Fruit fly (Drosophila melanogaster): ENCODE results near the gene Cog4.

The Cog4 gene

dm6 chr2L:10442048-10442790, 46.2 kb downstream of the Cog4 start, which contains the start of gene loh (continued):
- no peak for TF ChIP-seq CG2875 (GFP tag; optimal IDR thresholded peaks at IDR 0.05)
- TF ChIP-seq Mad (GFP tag; optimal IDR thresholded peaks at IDR 0.05): no peak
- no peak for TF ChIP-seq toy (GFP tag; IDR thresholded peaks at IDR 0.05)
- no peak for TF ChIP-seq crp (GFP tag; optimal IDR thresholded peaks at IDR 0.05)
- no peak for TF ChIP-seq CG10654 (GFP tag; optimal IDR thresholded peaks at IDR 0.05)
- peak; percentile 85 for TF ChIP-seq Sox100B (GFP tag; optimal IDR thresholded peaks at IDR 0.05)
- peak; percentile 48 for TF ChIP-seq sug (tag; optimal IDR thresholded peaks at IDR 0.05)
- no peak; the same call in 1 of the 3 replicates for TF ChIP-seq dysf (GFP tag; IDR thresholded peaks at IDR 0.05)
- peak; percentile 81 for TF ChIP-seq nmo (GFP tag; optimal IDR thresholded peaks at IDR 0.05)
- TF ChIP-seq Med (GFP tag): peak; percentile 66
- TF ChIP-seq CG10959 (GFP tag; IDR thresholded peaks at IDR 0.05): no peak
- TF ChIP-seq tgo (GFP tag; IDR thresholded peaks at IDR 0.05): no peak
- no peak for TF ChIP-seq CG10462 (GFP tag; optimal IDR thresholded peaks at IDR 0.05)
- TF ChIP-seq E2f1 (GFP tag; IDR thresholded peaks at IDR 0.05): peak; percentile 17; the same call in 1 of the 2 replicates
- no peak for TF ChIP-seq Dip3 (GFP tag; optimal IDR thresholded peaks at IDR 0.05)
- TF ChIP-seq odd (GFP tag; optimal IDR thresholded peaks at IDR 0.05): peak; percentile 39
- TF ChIP-seq vfl (GFP tag; optimal IDR thresholded peaks at IDR 0.05): no peak
- TF ChIP-seq Xbp1 (GFP tag; optimal IDR thresholded peaks at IDR 0.05): peak; percentile 46
- TF ChIP-seq cato (GFP tag; optimal IDR thresholded peaks at IDR 0.05; ENCODE audit: borderline replicate concordance): peak; percentile 21
- TF ChIP-seq C15 (GFP tag; IDR thresholded peaks at IDR 0.05): no peak
- TF ChIP-seq CG1529 (GFP tag; optimal IDR thresholded peaks at IDR 0.05): peak; percentile 18
- TF ChIP-seq Hmx (GFP tag; optimal IDR thresholded peaks at IDR 0.05): peak; percentile 2
- peak; percentile 24 for TF ChIP-seq CG12769 (tag; optimal IDR thresholded peaks at IDR 0.05)
- no peak for TF ChIP-seq CG2889 (GFP tag; IDR thresholded peaks at IDR 0.05)
- TF ChIP-seq dan (GFP tag; IDR thresholded peaks at IDR 0.05): no peak
- no peak for TF ChIP-seq prd (optimal IDR thresholded peaks at IDR 0.05)
- TF ChIP-seq prd (GFP tag; IDR thresholded peaks at IDR 0.05): no peak
- peak; percentile 49 for TF ChIP-seq CG8359 (GFP tag; optimal IDR thresholded peaks at IDR 0.05; ENCODE audit: borderline replicate concordance)
- peak; percentile 56 for TF ChIP-seq Six4 (GFP tag; optimal IDR thresholded peaks at IDR 0.05)
- TF ChIP-seq nau (GFP tag; optimal IDR thresholded peaks at IDR 0.05): no peak
- no peak for TF ChIP-seq ham (GFP tag; IDR thresholded peaks at IDR 0.05)
- peak; percentile 32 for TF ChIP-seq CG13775 (GFP tag; optimal IDR thresholded peaks at IDR 0.05)
- TF ChIP-seq pita (GFP tag; optimal IDR thresholded peaks at IDR 0.05): no peak
- TF ChIP-seq Nf-YB (GFP tag; optimal IDR thresholded peaks at IDR 0.05): peak; percentile 49
- no peak for TF ChIP-seq CG11247 (GFP tag; IDR thresholded peaks at IDR 0.05)
- TF ChIP-seq CG4328 (GFP tag; optimal IDR thresholded peaks at IDR 0.05): no peak
- peak; percentile 23 for TF ChIP-seq CG6765 (GFP tag; optimal IDR thresholded peaks at IDR 0.05)
- TF ChIP-seq lov (optimal IDR thresholded peaks at IDR 0.05): no peak
- 0 out of 3 replicates have a peak, but pooled peaks have one; percentile 15 for TF ChIP-seq lov (GFP tag; IDR thresholded peaks at IDR 0.05)
- no peak for TF ChIP-seq pnt (GFP tag; optimal IDR thresholded peaks at IDR 0.05)
- 0 out of 2 replicates have a peak, but pooled peaks have one; percentile 23 for TF ChIP-seq peb (GFP tag; IDR thresholded peaks at IDR 0.05)
- no peak for TF ChIP-seq Dbx (GFP tag; IDR thresholded peaks at IDR 0.05)
- peak; percentile 75 for TF ChIP-seq sens (GFP tag)
- 0 out of 2 replicates have a peak, but pooled peaks have one; percentile 8 for TF ChIP-seq CG10366 (GFP tag; IDR thresholded peaks at IDR 0.05)
- TF ChIP-seq Elba2 (GFP tag; optimal IDR thresholded peaks at IDR 0.05): no peak
- TF ChIP-seq BEAF-32 (GFP tag; optimal IDR thresholded peaks at IDR 0.05): no peak
- no peak; the same call in 1 of the 2 replicates for TF ChIP-seq CG14667 (GFP tag; IDR thresholded peaks at IDR 0.05)
- no peak for TF ChIP-seq CG17186 (GFP tag; optimal IDR thresholded peaks at IDR 0.05)
- TF ChIP-seq CG42726 (GFP tag; IDR thresholded peaks at IDR 0.05; ENCODE audit: partially characterized antibody): no peak
- no peak for TF ChIP-seq Sry-δ (GFP tag; optimal IDR thresholded peaks at IDR 0.05)
- no peak for TF ChIP-seq wor (GFP tag; IDR thresholded peaks at IDR 0.05)

Measured in whole organism, embryonic.